Comparison of ENCODE assay signal across 8 worm cellular contexts in the genomic region with DNA sequence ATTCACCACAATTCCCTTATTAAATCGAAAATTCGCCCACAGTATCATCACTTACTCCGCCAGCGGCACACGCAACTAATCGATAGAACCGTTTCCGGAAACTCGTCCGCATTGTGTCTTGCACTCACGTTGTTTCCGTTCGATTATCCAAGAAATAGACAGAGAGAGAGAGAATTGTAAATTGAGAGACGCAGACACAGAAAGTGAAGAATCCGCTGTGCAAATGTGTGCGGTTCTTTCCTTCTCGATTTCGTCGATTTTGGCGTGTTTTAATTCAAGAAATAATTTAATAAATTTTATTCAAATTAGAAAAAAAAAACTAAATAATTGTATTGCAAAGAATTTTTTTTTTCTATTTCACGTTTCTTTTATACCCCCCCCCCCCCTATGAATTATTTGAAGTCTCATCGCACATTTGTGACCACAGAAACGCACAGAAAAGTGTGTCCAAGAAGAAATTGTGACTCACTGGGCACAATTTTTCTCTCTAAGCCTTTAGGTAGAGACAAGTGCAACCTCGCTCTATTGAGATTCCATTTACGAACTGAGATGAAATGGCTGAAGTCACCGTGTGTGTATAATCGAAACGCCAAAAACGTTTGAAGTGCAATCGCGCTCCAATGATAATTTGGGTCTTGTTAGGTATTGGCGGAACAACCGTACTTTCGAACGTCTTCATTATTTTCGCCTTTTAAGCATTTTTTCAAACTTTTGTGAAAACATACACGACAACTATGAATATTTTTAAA.
A peak's percentile ranks its signal among the peaks of the same experiment; 100 is the strongest.
TF ChIP-seq lines count a peak whose summit lies in the region.

TSS of gene nape-2 (minus strand) at position 271 of the 749 bp plus-strand sequence.

TF ChIP-seq in whole organism, L1 larva, 84 proteins besides CTCF, POLR2A, EP300 and RAD21 (continues in another document):
- peak; percentile 6 for TF ChIP-seq nhr-47 (tag; optimal IDR thresholded peaks at IDR 0.05; lab: Kevin White, UChicago)
- TF ChIP-seq alr-1 (tag; optimal IDR thresholded peaks at IDR 0.05; lab: Kevin White, UChicago; ENCODE audit: borderline replicate concordance), result peak; percentile 60
- TF ChIP-seq snu-23 (GFP tag; optimal IDR thresholded peaks at IDR 0.05; lab: Kevin White, UChicago), result no peak
- peak; percentile 16 for TF ChIP-seq nhr-77 (tag; optimal IDR thresholded peaks at IDR 0.05; lab: Kevin White, UChicago)
- TF ChIP-seq lin-15B (tag; optimal IDR thresholded peaks at IDR 0.05; lab: Kevin White, UChicago), result peak; percentile 45
- TF ChIP-seq rnt-1 (tag; optimal IDR thresholded peaks at IDR 0.05; lab: Kevin White, UChicago), result peak; percentile 30
- TF ChIP-seq ama-1 (optimal IDR thresholded peaks at IDR 0.05; lab: Kevin White, UChicago), result no peak
- peak in 1 of 2 experiments; percentile 32 for TF ChIP-seq lsy-2 (tag; optimal IDR thresholded peaks at IDR 0.05; lab: Kevin White, UChicago)
- TF ChIP-seq sptf-1 (tag; optimal IDR thresholded peaks at IDR 0.05; lab: Kevin White, UChicago), result no peak
- no peak for TF ChIP-seq zag-1 (tag; optimal IDR thresholded peaks at IDR 0.05; lab: Kevin White, UChicago)

TF ChIP-seq in whole organism, L2 larva, 48 proteins besides CTCF, POLR2A, EP300 and RAD21:
- TF ChIP-seq fos-1 (tag; optimal IDR thresholded peaks at IDR 0.05; lab: Kevin White, UChicago) (peak; percentile 24), ceh-82 (tag; optimal IDR thresholded peaks at IDR 0.05; lab: Kevin White, UChicago) (no peak), lsy-2 (tag; optimal IDR thresholded peaks at IDR 0.05; lab: Kevin White, UChicago) (peak in 1 of 2 experiments; percentile 27), lin-13 (GFP tag; optimal IDR thresholded peaks at IDR 0.05; lab: Kevin White, UChicago) (no peak), peb-1 (tag; optimal IDR thresholded peaks at IDR 0.05; lab: Kevin White, UChicago) (no peak), ztf-1 (GFP tag; conservative IDR thresholded peaks at IDR 0.05; lab: Robert Waterston, UW) (no peak), unc-55 (GFP tag; optimal IDR thresholded peaks at IDR 0.05; lab: Kevin White, UChicago) (peak; percentile 18), crh-2 (tag; optimal IDR thresholded peaks at IDR 0.05; lab: Kevin White, UChicago) (peak; percentile 17), nhr-129 (tag; optimal IDR thresholded peaks at IDR 0.05; lab: Kevin White, UChicago) (peak; percentile 30), C34F6.9 (tag; optimal IDR thresholded peaks at IDR 0.05; lab: Kevin White, UChicago) (peak; percentile 5)
TF ChIP-seq in whole organism, L2 larva: peak in this region for 6.

TF ChIP-seq in whole organism, L3 larva, 47 proteins besides CTCF, POLR2A, EP300 and RAD21 (continues in another document):
- no peak for TF ChIP-seq jun-1 (tag; optimal IDR thresholded peaks at IDR 0.05; lab: Kevin White, UChicago)
- no peak for TF ChIP-seq fos-1 (tag; optimal IDR thresholded peaks at IDR 0.05; lab: Kevin White, UChicago)
- no peak for TF ChIP-seq unc-62 (GFP tag; optimal IDR thresholded peaks at IDR 0.05; lab: Kevin White, UChicago)
- no peak for TF ChIP-seq ceh-16 (tag; optimal IDR thresholded peaks at IDR 0.05; lab: Kevin White, UChicago)
- TF ChIP-seq mdl-1 (tag; optimal IDR thresholded peaks at IDR 0.05; lab: Kevin White, UChicago), result no peak
- no peak for TF ChIP-seq ceh-28 (tag; optimal IDR thresholded peaks at IDR 0.05; lab: Kevin White, UChicago)
- TF ChIP-seq nhr-23 (tag; optimal IDR thresholded peaks at IDR 0.05; lab: Kevin White, UChicago), result no peak
- peak; percentile 33 for TF ChIP-seq lin-39 (tag; optimal IDR thresholded peaks at IDR 0.05; lab: Kevin White, UChicago)
- peak; percentile 23 for TF ChIP-seq lin-15B (tag; optimal IDR thresholded peaks at IDR 0.05; lab: Kevin White, UChicago)
- no peak for TF ChIP-seq elt-2 (tag; optimal IDR thresholded peaks at IDR 0.05; lab: Kevin White, UChicago)
- TF ChIP-seq nhr-77 (tag; optimal IDR thresholded peaks at IDR 0.05; lab: Kevin White, UChicago), result no peak

TF ChIP-seq in whole organism, L4 larva, 104 proteins besides CTCF, POLR2A, EP300 and RAD21 (continues in another document):
- TF ChIP-seq egl-43 (GFP tag; IDR thresholded peaks at IDR 0.05; lab: Robert Waterston, UW), result no peak
- TF ChIP-seq vab-7 (GFP tag; IDR thresholded peaks at IDR 0.05; lab: Robert Waterston, UW), result no peak
- TF ChIP-seq snpc-1.2 (GFP tag; IDR thresholded peaks at IDR 0.05; lab: Robert Waterston, UW), result no peak
- no peak for TF ChIP-seq lin-39 (tag; optimal IDR thresholded peaks at IDR 0.05; lab: Kevin White, UChicago)
- peak; percentile 76 for TF ChIP-seq lin-38 (GFP tag; IDR thresholded peaks at IDR 0.05; lab: Robert Waterston, UW)
- no peak for TF ChIP-seq pha-4 (GFP tag; IDR thresholded peaks at IDR 0.05; lab: Robert Waterston, UW)
- no peak for TF ChIP-seq pha-4 (tag; optimal IDR thresholded peaks at IDR 0.05; lab: Kevin White, UChicago)
- no peak for TF ChIP-seq ztf-11 (tag; optimal IDR thresholded peaks at IDR 0.05; lab: Kevin White, UChicago)
- TF ChIP-seq nhr-102 (tag; optimal IDR thresholded peaks at IDR 0.05; lab: Kevin White, UChicago), result peak; percentile 37
- TF ChIP-seq mxl-3 (GFP tag; optimal IDR thresholded peaks at IDR 0.05; lab: Kevin White, UChicago), result no peak
- no peak for TF ChIP-seq rbr-2 (tag; optimal IDR thresholded peaks at IDR 0.05; lab: Kevin White, UChicago)
- no peak for TF ChIP-seq R02D3.7 (tag; optimal IDR thresholded peaks at IDR 0.05; lab: Kevin White, UChicago)

TF ChIP-seq in whole organism, late embryonic, 69 proteins besides CTCF, POLR2A, EP300 and RAD21:
- TF ChIP-seq ceh-31 (tag; optimal IDR thresholded peaks at IDR 0.05; lab: Kevin White, UChicago) (peak; percentile 3), C08G9.2 (tag; optimal IDR thresholded peaks at IDR 0.05; lab: Kevin White, UChicago) (no peak), fkh-6 (tag; optimal IDR thresholded peaks at IDR 0.05; lab: Kevin White, UChicago) (no peak), C38D4.7 (GFP tag; optimal IDR thresholded peaks at IDR 0.05; lab: Kevin White, UChicago) (no peak), ceh-48 (tag; optimal IDR thresholded peaks at IDR 0.05; lab: Kevin White, UChicago) (peak; percentile 34), ztf-16 (tag; optimal IDR thresholded peaks at IDR 0.05; lab: Kevin White, UChicago) (no peak)

TF ChIP-seq in whole organism, midembryonic, 9 proteins besides CTCF, POLR2A, EP300 and RAD21:
- TF ChIP-seq med-1 (GFP tag; optimal IDR thresholded peaks at IDR 0.05; lab: Kevin White, UChicago; ENCODE audit: insufficient read depth) (no peak), T22C8.4 (GFP tag; IDR thresholded peaks at IDR 0.05; lab: Robert Waterston, UW) (peak; percentile 36; the same call in 1 of the 2 replicates), flt-1 (GFP tag; IDR thresholded peaks at IDR 0.05; lab: Robert Waterston, UW) (no peak)

TF ChIP-seq in whole organism, mixed stage, embryonic, 35 proteins besides CTCF, POLR2A, EP300 and RAD21:
- TF ChIP-seq elt-1 (tag; optimal IDR thresholded peaks at IDR 0.05; lab: Kevin White, UChicago; ENCODE audit: borderline replicate concordance, insufficient read depth) (no peak), mls-2 (tag; optimal IDR thresholded peaks at IDR 0.05; lab: Kevin White, UChicago) (no peak), ces-1 (GFP tag; optimal IDR thresholded peaks at IDR 0.05; lab: Kevin White, UChicago) (peak; percentile 6), mep-1 (tag; optimal IDR thresholded peaks at IDR 0.05; lab: Kevin White, UChicago) (no peak)

TF ChIP-seq in whole organism, young adult, 124 proteins besides CTCF, POLR2A, EP300 and RAD21:
- TF ChIP-seq attf-5 (GFP tag; optimal IDR thresholded peaks at IDR 0.05; lab: Kevin White, UChicago) (peak; percentile 51), chd-7 (tag; optimal IDR thresholded peaks at IDR 0.05; lab: Kevin White, UChicago) (no peak), madf-8 (GFP tag; conservative IDR thresholded peaks at IDR 0.05; lab: Robert Waterston, UW) (no peak), repo-1 (tag; optimal IDR thresholded peaks at IDR 0.05; lab: Kevin White, UChicago) (no peak), mcd-1 (GFP tag; IDR thresholded peaks at IDR 0.05; lab: Robert Waterston, UW) (peak; percentile 52), cebp-1 (GFP tag; IDR thresholded peaks at IDR 0.05; lab: Robert Waterston, UW) (no peak), cebp-1 (tag; optimal IDR thresholded peaks at IDR 0.05; lab: Kevin White, UChicago) (peak; percentile 19), nhr-80 (tag; optimal IDR thresholded peaks at IDR 0.05; lab: Kevin White, UChicago) (peak; percentile 44), hmg-1.2 (GFP tag; IDR thresholded peaks at IDR 0.05; lab: Robert Waterston, UW) (peak; percentile 93)
